Worm (Caenorhabditis elegans): ENCODE data around the gene zif-1.
A peak's percentile ranks its signal among the peaks of the same experiment; 100 is the strongest.

DNA sequence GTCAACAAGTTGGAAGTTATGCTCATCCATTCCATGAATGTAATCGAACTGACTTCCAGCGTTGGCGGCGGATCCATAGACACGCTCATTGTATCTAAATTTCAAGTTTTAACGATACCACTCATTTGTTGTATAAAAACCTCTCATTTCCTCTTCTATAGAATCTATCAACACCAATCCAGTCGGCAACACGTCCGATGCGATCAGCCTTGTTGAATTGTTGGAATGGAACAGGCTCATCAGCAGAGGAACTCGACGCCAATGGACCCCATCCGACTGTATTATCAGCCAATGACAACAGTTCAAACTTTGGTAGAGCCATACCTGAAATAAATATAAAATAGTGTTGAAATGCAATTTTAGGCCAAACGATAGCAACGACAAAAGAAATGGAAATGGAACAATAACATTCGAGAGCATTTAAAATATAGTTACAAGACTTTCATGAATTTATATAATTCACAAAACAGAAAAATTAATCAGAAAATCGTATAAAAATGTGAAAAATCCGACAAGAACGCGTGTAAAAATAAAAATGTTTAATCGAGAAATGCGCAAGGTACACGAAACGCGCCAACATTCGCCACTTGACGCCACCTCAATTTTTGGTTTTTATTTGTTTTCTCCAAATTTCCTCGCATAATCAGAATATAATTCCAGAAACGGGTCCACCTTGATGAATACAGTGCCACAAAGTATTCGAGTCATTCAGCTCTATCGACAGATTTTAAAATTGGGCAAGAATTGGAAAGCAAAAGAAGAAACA lies 31.1 kb upstream of the zif-1 start, which contains the start of the genes eif-3.D and R08D7.4:
- TF ChIP-seq skn-1 (tag; optimal IDR thresholded peaks at IDR 0.05) (no peak), egl-27 (tag; optimal IDR thresholded peaks at IDR 0.05) (no peak), nhr-129 (tag; optimal IDR thresholded peaks at IDR 0.05) (peak; percentile 63), nhr-21 (tag; optimal IDR thresholded peaks at IDR 0.05) (no peak), nhr-25 (tag; optimal IDR thresholded peaks at IDR 0.05) (peak; percentile 44), fos-1 (tag; optimal IDR thresholded peaks at IDR 0.05) (no peak)

Data from whole organism, L2 larva.